Fruit fly (Drosophila melanogaster) S2 (cell line): ENCODE measurements around the gene sicily.

Source experiments
- CG8478 ChIP-seq: fragments of >200 bp; optimal IDR thresholded peaks from 2 replicates; lab custom pipeline; 2018
- CTCF ChIP-seq, 2 experiments: fragments of >200 bp; optimal IDR thresholded peaks; 2 replicates each; lab custom pipeline; 2018

The sicily gene

dm6 chrX:11917056-11917633 is 25.6 kb downstream of the sicily start, which contains the start of gene pot:
Gene pot, minus strand, starts transcription at chrX:11917260.
- no peak for TF ChIP-seq CG8478 (lab: Kevin White, UChicago)
- no peak for TF ChIP-seq CTCF (optimal IDR thresholded peaks at IDR 0.05; lab: Kevin White, UChicago)

DNA sequence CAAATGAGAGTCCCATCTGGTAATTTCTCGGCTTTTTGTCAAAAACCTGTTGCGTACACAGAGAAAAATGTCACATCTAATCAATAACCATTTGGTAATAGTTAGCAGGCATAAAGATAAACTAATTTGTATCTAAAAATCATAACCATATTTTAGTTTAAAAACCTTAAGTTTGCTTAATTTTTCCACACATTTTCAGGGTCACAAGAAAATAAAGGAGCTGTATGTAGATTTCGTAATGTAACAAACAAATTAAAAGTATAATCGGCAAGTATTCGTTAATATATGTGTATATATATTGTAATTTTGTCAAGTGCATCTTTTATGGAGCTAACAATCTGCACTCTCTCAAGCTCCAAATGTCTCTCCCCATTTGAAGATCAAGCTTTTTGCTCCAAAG is 29.4 kb downstream of the sicily start:
- no peak for TF ChIP-seq CG8478 (lab: Kevin White, UChicago)
- no peak for TF ChIP-seq CTCF (optimal IDR thresholded peaks at IDR 0.05; lab: Kevin White, UChicago)

DNA sequence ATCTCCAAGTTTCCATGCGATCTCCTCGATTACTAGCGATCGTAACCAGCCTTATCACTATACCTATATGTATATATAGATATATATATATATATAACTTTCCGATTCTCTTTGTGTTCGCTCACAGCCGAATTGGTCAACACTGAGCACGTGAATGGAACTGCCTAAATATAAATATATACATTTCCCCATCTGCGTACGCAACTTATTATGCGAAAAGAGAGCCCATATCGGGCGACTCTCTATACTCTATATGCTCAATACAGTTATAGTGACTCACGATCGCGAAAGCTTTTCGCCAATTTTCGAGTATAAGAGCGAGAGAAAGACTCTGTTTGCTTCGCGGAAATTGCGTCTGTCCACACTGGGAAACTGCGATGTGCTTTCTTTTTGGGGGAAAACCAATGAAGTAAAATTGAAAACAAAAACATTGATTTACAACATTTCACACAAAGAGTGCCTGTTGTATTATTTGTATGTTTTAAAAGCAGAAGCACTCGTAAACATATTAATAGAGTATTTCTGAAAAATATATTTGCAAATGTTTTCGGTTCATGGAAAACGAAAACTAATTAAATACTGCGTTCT is 31.2 kb downstream of the sicily start:
- TF ChIP-seq CG8478 (lab: Kevin White, UChicago) (no peak), CTCF (optimal IDR thresholded peaks at IDR 0.05; lab: Kevin White, UChicago) (no peak)

dm6 chrX:11923698-11924097 is 32.2 kb downstream of the sicily start:
- TF ChIP-seq CTCF (optimal IDR thresholded peaks at IDR 0.05; lab: Kevin White, UChicago) (no peak), CG8478 (lab: Kevin White, UChicago) (no peak)

DNA sequence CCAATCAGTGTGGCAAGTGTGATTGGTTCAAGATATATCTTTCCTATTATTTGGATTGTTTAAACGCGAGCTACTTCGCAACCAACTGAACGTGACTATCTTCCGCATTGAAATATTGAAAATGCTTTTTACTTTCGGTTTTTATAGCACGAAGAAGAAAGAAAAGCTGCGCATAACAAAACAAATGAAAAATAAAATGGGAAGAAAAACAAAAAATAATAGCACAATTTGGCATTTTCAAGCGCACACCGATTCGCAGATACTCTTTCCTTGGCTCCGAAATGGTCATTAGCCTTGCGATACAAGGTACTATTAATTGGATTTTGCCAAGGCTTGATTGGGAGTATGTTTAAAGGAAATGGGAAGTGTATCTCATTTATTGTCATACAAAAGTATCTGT is 33.0 kb downstream of the sicily start, which contains the start of gene Sclp:
Sclp (minus strand) TSS at position 101 of the 400 bp plus-strand sequence.
- TF ChIP-seq CG8478 (lab: Kevin White, UChicago) (no peak), CTCF (optimal IDR thresholded peaks at IDR 0.05; lab: Kevin White, UChicago) (no peak)

DNA sequence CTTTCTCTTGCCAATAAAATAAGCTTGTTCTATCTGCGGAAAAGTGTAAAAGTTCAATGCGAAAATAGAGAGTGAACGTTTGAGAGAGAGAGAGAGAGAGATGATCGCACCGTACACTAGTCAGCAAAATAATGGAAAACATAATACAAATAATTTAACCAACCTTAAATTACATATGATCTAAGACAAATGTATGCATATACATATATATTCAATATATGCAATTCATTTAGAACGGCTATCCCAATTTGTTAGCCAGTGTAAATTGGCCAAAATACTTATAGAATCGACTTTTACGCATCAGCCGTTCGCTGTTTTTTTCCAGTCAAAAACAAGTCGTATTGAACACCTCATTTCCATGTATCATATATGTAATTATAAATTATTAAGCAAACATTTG is 33.7 kb downstream of the sicily start:
- TF ChIP-seq CG8478 (lab: Kevin White, UChicago) (no peak), CTCF (optimal IDR thresholded peaks at IDR 0.05; lab: Kevin White, UChicago) (no peak)

- no peak for TF ChIP-seq CG8478 (lab: Kevin White, UChicago)
- no peak for TF ChIP-seq CTCF (optimal IDR thresholded peaks at IDR 0.05; lab: Kevin White, UChicago)
Measured at dm6 chrX:11930726-11931125, 39.2 kb downstream of the sicily start, which contains the start of gene Pdzd8. Gene Pdzd8, minus strand, starts transcription at chrX:11930850.
